Fruit fly (Drosophila melanogaster) whole organism, embryonic: ENCODE measurements around the gene Tango5.

ENCODE experiments used
- C15 ChIP-seq: fragments of 200-800 bp; sonication (Bioruptor generic); IDR thresholded peaks from 3 replicates; pipeline ENCODE4 v1.3.6; 2022; ENCODE audit warnings: missing biosample characterization, missing genetic modification characterization
- CG1024 ChIP-seq: fragments of 200-800 bp; sonication (Bioruptor generic); IDR thresholded peaks from 2 replicates; pipeline ENCODE4 v1.3.6; 2022; ENCODE audit warnings: missing biosample characterization, missing genetic modification characterization
- CG10959 ChIP-seq: fragments of 200-800 bp; sonication (Bioruptor generic); IDR thresholded peaks from 2 replicates; pipeline ENCODE4 v1.3.6; 2022; ENCODE audit warnings: missing biosample characterization, missing genetic modification characterization
- CG11398 ChIP-seq: fragments of 200-800 bp; sonication (Bioruptor generic); optimal IDR thresholded peaks from 2 replicates; lab custom pipeline; 2016; ENCODE audit warnings: missing biosample characterization, missing genetic modification characterization
- CG1233 ChIP-seq: fragments of 200-800 bp; sonication (Bioruptor generic); optimal IDR thresholded peaks from 4 replicates; lab custom pipeline; 2018; ENCODE audit warnings: missing biosample characterization, mild to moderate bottlenecking, missing genetic modification characterization
- CG12391 ChIP-seq: fragments of 200-800 bp; sonication (Bioruptor generic); optimal IDR thresholded peaks from 3 replicates; lab custom pipeline; 2018; ENCODE audit warnings: missing biosample characterization, mild to moderate bottlenecking, missing genetic modification characterization, moderate library complexity
- CG12942 ChIP-seq: fragments of 200-800 bp; sonication (Bioruptor generic); optimal IDR thresholded peaks from 3 replicates; lab custom pipeline; 2016; ENCODE audit warnings: missing biosample characterization, missing genetic modification characterization
- CG14014 ChIP-seq: fragments of 200-800 bp; sonication (Bioruptor generic); IDR thresholded peaks from 2 replicates; pipeline ENCODE4 v1.3.6; 2022; ENCODE audit warnings: missing biosample characterization, missing genetic modification characterization
- CG16813 ChIP-seq: fragments of 200-800 bp; sonication (Bioruptor generic); IDR thresholded peaks from 3 replicates; pipeline ENCODE4 v1.3.6; 2022; ENCODE audit warnings: missing biosample characterization, missing genetic modification characterization; ENCODE audit not compliant: partially characterized antibody
- CG17802 ChIP-seq: fragments of 200-800 bp; sonication (Bioruptor generic); optimal IDR thresholded peaks from 2 replicates; lab custom pipeline; 2018; ENCODE audit warnings: missing biosample characterization, mild to moderate bottlenecking, missing genetic modification characterization, moderate library complexity
- CG17829 ChIP-seq: fragments of 200-800 bp; optimal IDR thresholded peaks from 2 replicates; lab custom pipeline; 2019; ENCODE audit warnings: missing biosample characterization, mild to moderate bottlenecking, missing genetic modification characterization, moderate library complexity
- CG30020 ChIP-seq: fragments of 200-800 bp; optimal IDR thresholded peaks from 2 replicates; lab custom pipeline; 2019; ENCODE audit warnings: missing biosample characterization, mild to moderate bottlenecking, missing genetic modification characterization, moderate library complexity
- CG3065 ChIP-seq: fragments of 200-800 bp; sonication (Bioruptor generic); optimal IDR thresholded peaks from 2 replicates; lab custom pipeline; 2016; ENCODE audit warnings: missing biosample characterization, missing genetic modification characterization
- CG34376 ChIP-seq: fragments of 200-800 bp; sonication (Bioruptor generic); optimal IDR thresholded peaks from 2 replicates; lab custom pipeline; 2018; ENCODE audit warnings: missing biosample characterization, mild to moderate bottlenecking, missing genetic modification characterization
- CG5180 ChIP-seq: fragments of 200-800 bp; sonication (Bioruptor generic); optimal IDR thresholded peaks from 3 replicates; lab custom pipeline; 2017; ENCODE audit warnings: missing biosample characterization, missing genetic modification characterization, mild to moderate bottlenecking, moderate library complexity, missing genetic modification reagents
- CG8924 ChIP-seq: fragments of 200-800 bp; optimal IDR thresholded peaks from 3 replicates; lab custom pipeline; 2019; ENCODE audit warnings: missing biosample characterization, mild to moderate bottlenecking, missing genetic modification characterization, moderate library complexity
- CG9609 ChIP-seq: fragments of 200-800 bp; sonication (Bioruptor generic); optimal IDR thresholded peaks from 3 replicates; lab custom pipeline; 2016; ENCODE audit warnings: missing biosample characterization, missing genetic modification characterization
- CHES-1-like ChIP-seq: fragments of 200-800 bp; sonication (Bioruptor generic); optimal IDR thresholded peaks from 2 replicates; lab custom pipeline; 2016; ENCODE audit warnings: missing biosample characterization, missing genetic modification characterization
- Dip2 ChIP-seq: fragments of 200-800 bp; sonication (Bioruptor generic); IDR thresholded peaks from 2 replicates; pipeline ENCODE4 v1.3.6; 2022; ENCODE audit warnings: missing biosample characterization, missing genetic modification characterization
- HLH3B ChIP-seq: fragments of 200-800 bp; sonication (Bioruptor generic); IDR thresholded peaks from 2 replicates; pipeline ENCODE4 v1.3.6; 2022; ENCODE audit warnings: missing biosample characterization, missing genetic modification characterization
- Meics ChIP-seq: fragments of 200-800 bp; sonication (Bioruptor generic); optimal IDR thresholded peaks from 2 replicates; lab custom pipeline; 2017; ENCODE audit warnings: missing biosample characterization, mild to moderate bottlenecking, missing genetic modification characterization
- Neu2 ChIP-seq: fragments of 200-800 bp; sonication (Bioruptor generic); optimal IDR thresholded peaks from 3 replicates; lab custom pipeline; 2016; ENCODE audit warnings: missing biosample characterization, missing genetic modification characterization, borderline replicate concordance
- Nf-YB ChIP-seq: fragments of 200-800 bp; sonication (Bioruptor generic); optimal IDR thresholded peaks from 3 replicates; lab custom pipeline; 2019; ENCODE audit warnings: missing biosample characterization, mild to moderate bottlenecking, missing genetic modification characterization, moderate library complexity
- Rfx ChIP-seq: fragments of 200-800 bp; sonication (Bioruptor generic); IDR thresholded peaks from 2 replicates; pipeline ENCODE4 v1.3.6; 2022; ENCODE audit warnings: missing biosample characterization, missing genetic modification characterization
- chif ChIP-seq, 2 experiments: fragments of 200-800 bp; sonication (Bioruptor generic); optimal IDR thresholded peaks; 3 replicates each; lab custom pipeline; 2016; ENCODE audit warnings: missing biosample characterization in 2 of 2, missing genetic modification characterization in 2 of 2
- chinmo ChIP-seq: fragments of 200-800 bp; sonication (Bioruptor generic); IDR thresholded peaks from 4 replicates; pipeline ENCODE4 v1.3.6; 2022; ENCODE audit warnings: missing biosample characterization, missing genetic modification characterization; ENCODE audit not compliant: partially characterized antibody
- emc ChIP-seq: fragments of 200-800 bp; sonication (Bioruptor generic); optimal IDR thresholded peaks from 2 replicates; lab custom pipeline; 2016; ENCODE audit warnings: missing biosample characterization, missing genetic modification characterization
- ftz-f1 ChIP-seq: fragments of 200-800 bp; sonication (Bioruptor generic); optimal IDR thresholded peaks from 2 replicates; lab custom pipeline; 2016; ENCODE audit warnings: missing biosample characterization, missing genetic modification characterization
- fu2 ChIP-seq: fragments of 200-800 bp; sonication (Bioruptor generic); optimal IDR thresholded peaks from 2 replicates; lab custom pipeline; 2016; ENCODE audit warnings: missing biosample characterization, missing genetic modification characterization
- ham ChIP-seq: fragments of 200-800 bp; sonication (Bioruptor generic); IDR thresholded peaks from 2 replicates; pipeline ENCODE4 v1.3.6; 2022; ENCODE audit warnings: missing biosample characterization, missing genetic modification characterization
- hbn ChIP-seq: fragments of 200-800 bp; sonication (Bioruptor generic); IDR thresholded peaks from 2 replicates; pipeline ENCODE4 v1.3.6; 2022; ENCODE audit warnings: missing biosample characterization, missing genetic modification characterization; ENCODE audit not compliant: partially characterized antibody
- her ChIP-seq: fragments of 200-800 bp; sonication (Bioruptor generic); optimal IDR thresholded peaks from 2 replicates; lab custom pipeline; 2016; ENCODE audit warnings: missing biosample characterization, missing genetic modification characterization
- hth ChIP-seq: fragments of >200 bp; optimal IDR thresholded peaks from 2 replicates; lab custom pipeline; 2017; ENCODE audit warnings: inconsistent platforms
- jigr1 ChIP-seq: fragments of 200-800 bp; sonication (Bioruptor generic); IDR thresholded peaks from 3 replicates; pipeline ENCODE4 v1.3.6; 2022; ENCODE audit warnings: missing biosample characterization, missing genetic modification characterization
- klu ChIP-seq: fragments of 200-800 bp; sonication (Bioruptor generic); IDR thresholded peaks from 2 replicates; pipeline ENCODE4 v1.3.6; 2022; ENCODE audit warnings: missing biosample characterization, missing genetic modification characterization
- mirr ChIP-seq: fragments of 200-800 bp; sonication (Bioruptor generic); optimal IDR thresholded peaks from 3 replicates; lab custom pipeline; 2018; ENCODE audit warnings: missing biosample characterization, mild to moderate bottlenecking, missing genetic modification characterization
- nerfin-2 ChIP-seq: fragments of 200-800 bp; sonication (Bioruptor generic); IDR thresholded peaks from 2 replicates; pipeline ENCODE4 v1.3.6; 2022; ENCODE audit warnings: missing biosample characterization, missing genetic modification characterization; ENCODE audit not compliant: partially characterized antibody
- otp ChIP-seq: fragments of 200-800 bp; sonication (Bioruptor generic); IDR thresholded peaks from 3 replicates; pipeline ENCODE4, ENCODE4 v1.3.6; 2022; ENCODE audit warnings: missing biosample characterization, missing genetic modification characterization
- pan ChIP-seq, 4 experiments: fragments of >200 bp in 3 of 4; fragments of 200-800 bp in 1 of 4; sonication (Bioruptor generic) in 1 of 4; optimal IDR thresholded peaks in 3 of 4; IDR thresholded peaks in 1 of 4; 2 replicates each; pipeline versions ENCODE4 v1.3.6 to Lab custom; 2017 to 2022; ENCODE audit warnings: missing biosample characterization in 2 of 4, missing genetic modification characterization in 2 of 4, mixed read lengths in 1 of 4
- row ChIP-seq: fragments of 200-800 bp; sonication (Bioruptor generic); IDR thresholded peaks from 3 replicates; pipeline ENCODE4 v1.3.6; 2022; ENCODE audit warnings: missing biosample characterization, missing genetic modification characterization
- run ChIP-seq: fragments of 200-800 bp; sonication (Bioruptor generic); optimal IDR thresholded peaks from 3 replicates; lab custom pipeline; 2018; ENCODE audit warnings: missing biosample characterization, mild to moderate bottlenecking, missing genetic modification characterization
- seq ChIP-seq: fragments of 200-800 bp; sonication (Bioruptor generic); IDR thresholded peaks from 2 replicates; pipeline ENCODE4 v1.3.6; 2022; ENCODE audit warnings: missing biosample characterization, missing genetic modification characterization
- sqz ChIP-seq: fragments of 200-800 bp; sonication (Bioruptor generic); optimal IDR thresholded peaks from 3 replicates; lab custom pipeline; 2018; ENCODE audit warnings: missing biosample characterization, mild to moderate bottlenecking, missing genetic modification characterization
- ssp ChIP-seq: fragments of 200-800 bp; sonication (Bioruptor generic); IDR thresholded peaks from 2 replicates; pipeline ENCODE4 v1.3.6; 2022; ENCODE audit warnings: missing biosample characterization, missing genetic modification characterization
- stc ChIP-seq: fragments of 200-800 bp; sonication (Bioruptor generic); IDR thresholded peaks from 2 replicates; pipeline ENCODE4 v1.3.6; 2022; ENCODE audit warnings: missing biosample characterization, missing genetic modification characterization
- trh ChIP-seq: fragments of 200-800 bp; sonication (Bioruptor generic); optimal IDR thresholded peaks from 2 replicates; lab custom pipeline; 2016; ENCODE audit warnings: missing biosample characterization, missing genetic modification characterization
- vnd ChIP-seq: fragments of 200-800 bp; sonication (Bioruptor generic); IDR thresholded peaks from 3 replicates; pipeline ENCODE4 v1.3.6; 2022; ENCODE audit warnings: missing biosample characterization, missing genetic modification characterization; ENCODE audit not compliant: partially characterized antibody
- zen ChIP-seq: fragments of 200-800 bp; sonication (Bioruptor generic); optimal IDR thresholded peaks from 3 replicates; lab custom pipeline; 2018; ENCODE audit warnings: missing biosample characterization, mild to moderate bottlenecking, missing genetic modification characterization, moderate library complexity

Gene Tango5

dm6 chrX:10802457-10803378, 38.5 kb upstream of the Tango5 start (continued):
- TF ChIP-seq row (GFP tag; lab: Robert Waterston, UW) (peak; percentile 75), hth (lab: Kevin White, UChicago) (no peak), ham (GFP tag; lab: Robert Waterston, UW) (no peak), CG12391 (tag; lab: Kevin White, UChicago) (peak; percentile 74), CG17829 (tag; lab: Kevin White, UChicago) (peak; percentile 67), CG16813 (GFP tag; lab: Robert Waterston, UW) (no peak), ftz-f1 (no peak), emc (GFP tag; lab: Kevin White, UChicago) (no peak), Meics (GFP tag; lab: Kevin White, UChicago) (peak; percentile 69), fu2 (GFP tag; lab: Kevin White, UChicago) (no peak), Neu2 (GFP tag; lab: Kevin White, UChicago) (no peak), ssp (GFP tag; lab: Robert Waterston, UW) (peak; percentile 22; the same call in 1 of the 2 replicates), her (GFP tag; lab: Kevin White, UChicago) (no peak), trh (GFP tag; lab: Kevin White, UChicago) (no peak), CG10959 (GFP tag; lab: Robert Waterston, UW) (no peak), Rfx (no peak), Nf-YB (GFP tag; lab: Kevin White, UChicago) (no peak), CHES-1-like (GFP tag; lab: Kevin White, UChicago) (no peak), CG3065 (GFP tag; lab: Kevin White, UChicago) (peak; percentile 30), klu (no peak; the same call in 1 of the 2 replicates), hbn (GFP tag; lab: Robert Waterston, UW) (no peak), pan (optimal IDR thresholded peaks at IDR 0.05; lab: Kevin White, UChicago) (no peak), pan (GFP tag; optimal IDR thresholded peaks at IDR 0.05 in 1 of 2, IDR thresholded peaks at IDR 0.05 in 1 of 2) (peak in 1 of 2 experiments; percentile 62), run (tag; lab: Kevin White, UChicago) (peak; percentile 41), otp (GFP tag; lab: Robert Waterston, UW) (no peak), CG9609 (no peak), CG30020 (tag; lab: Kevin White, UChicago) (peak; percentile 2), sqz (peak; percentile 81), nerfin-2 (no peak), mirr (GFP tag; lab: Kevin White, UChicago) (no peak), chif (GFP tag; optimal IDR thresholded peaks at IDR 0.05; lab: Kevin White, UChicago) (no peak), C15 (GFP tag; lab: Robert Waterston, UW) (no peak), chinmo (GFP tag; lab: Robert Waterston, UW) (no peak), CG17802 (tag; lab: Kevin White, UChicago) (no peak), CG11398 (no peak), CG8924 (peak; percentile 79), CG34376 (no peak), CG5180 (GFP tag; lab: Kevin White, UChicago) (peak; percentile 51), jigr1 (no peak), HLH3B (GFP tag; lab: Robert Waterston, UW) (peak; percentile 53; the same call in 1 of the 2 replicates), zen (tag; lab: Kevin White, UChicago) (peak; percentile 23), seq (peak; percentile 65; the same call in 1 of the 2 replicates), stc (GFP tag; lab: Robert Waterston, UW) (peak; percentile 29; the same call in 1 of the 2 replicates), CG12942 (no peak), CG1024 (GFP tag; lab: Robert Waterston, UW) (no peak), Dip2 (no peak), CG1233 (peak; percentile 64), CG14014 (GFP tag; lab: Robert Waterston, UW) (peak; percentile 36; the same call in 1 of the 2 replicates), vnd (no peak)
